Worm (Caenorhabditis elegans): Measurements from ENCODE around the gene clec-198.

clec-198 gene

DNA sequence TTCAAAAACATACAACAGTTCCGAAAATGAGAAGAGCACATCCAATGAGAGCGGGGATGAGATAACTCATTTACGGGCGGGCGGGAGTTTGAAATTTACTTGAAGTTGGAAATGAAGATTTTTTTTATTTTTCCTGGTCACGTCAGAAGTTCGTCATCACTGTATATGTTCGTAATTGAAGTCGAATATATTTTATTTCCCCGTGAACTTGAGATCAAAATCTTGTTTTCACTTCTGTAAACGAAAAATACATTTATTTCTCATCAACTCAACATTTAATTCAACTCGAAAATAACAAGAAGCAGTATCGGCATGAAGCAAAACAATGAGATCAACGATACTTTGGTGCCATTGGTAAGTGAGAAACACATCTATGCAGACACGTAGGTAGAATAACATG is 30.6 kb upstream of the clec-198 start, which contains the start of gene C49C3.20:
Gene C49C3.20, minus strand, starts transcription at position 101 of the 400 bp plus-strand sequence.
- TF ChIP-seq aha-1 (tag) (peak; percentile 60), zip-2 (tag; optimal IDR thresholded peaks at IDR 0.05) (no peak)

- TF ChIP-seq dmd-6 (GFP tag; IDR thresholded peaks at IDR 0.05) (peak; percentile 28; the same call in 1 of the 2 replicates), nhr-11 (tag; optimal IDR thresholded peaks at IDR 0.05) (no peak), zfp-2 (tag; optimal IDR thresholded peaks at IDR 0.05) (no peak), daf-12 (tag; optimal IDR thresholded peaks at IDR 0.05) (no peak), Y5F2A.4 (GFP tag; optimal IDR thresholded peaks at IDR 0.05) (no peak), daf-16 (GFP tag; optimal IDR thresholded peaks at IDR 0.05) (no peak), daf-16 (tag; optimal IDR thresholded peaks at IDR 0.05) (peak; percentile 35), snpc-1.2 (GFP tag; IDR thresholded peaks at IDR 0.05) (no peak), lin-39 (tag; optimal IDR thresholded peaks at IDR 0.05) (no peak), cey-2 (tag; optimal IDR thresholded peaks at IDR 0.05; ENCODE audit: borderline replicate concordance, insufficient read depth) (no peak), nhr-25 (tag; optimal IDR thresholded peaks at IDR 0.05; ENCODE audit: borderline replicate concordance, insufficient read depth) (no peak), nhr-102 (tag; optimal IDR thresholded peaks at IDR 0.05) (no peak), zfp-3 (GFP tag; conservative IDR thresholded peaks at IDR 0.05) (no peak), skn-1 (tag; optimal IDR thresholded peaks at IDR 0.05) (no peak), pqm-1 (tag; optimal IDR thresholded peaks at IDR 0.05) (peak; percentile 96), zip-2 (tag; optimal IDR thresholded peaks at IDR 0.05) (no peak), spr-1 (tag; optimal IDR thresholded peaks at IDR 0.05) (no peak), saeg-2 (GFP tag; IDR thresholded peaks at IDR 0.05) (no peak), nhr-111 (GFP tag; optimal IDR thresholded peaks at IDR 0.05) (no peak), hlh-11 (tag; optimal IDR thresholded peaks at IDR 0.05) (peak; percentile 7), ces-1 (GFP tag; optimal IDR thresholded peaks at IDR 0.05) (no peak), spr-3 (GFP tag; optimal IDR thresholded peaks at IDR 0.05) (no peak), F49E8.2 (tag; optimal IDR thresholded peaks at IDR 0.05; ENCODE audit: borderline replicate concordance) (no peak), lin-15B (tag; optimal IDR thresholded peaks at IDR 0.05) (no peak), R02D3.7 (tag; optimal IDR thresholded peaks at IDR 0.05) (no peak), fkh-10 (GFP tag; optimal IDR thresholded peaks at IDR 0.05) (no peak), php-3 (GFP tag; IDR thresholded peaks at IDR 0.05) (no peak), ceh-32 (tag; optimal IDR thresholded peaks at IDR 0.05; ENCODE audit: poor library complexity) (no peak), nhr-28 (tag; optimal IDR thresholded peaks at IDR 0.05) (peak; percentile 79), mdl-1 (tag; optimal IDR thresholded peaks at IDR 0.05) (no peak), F44E2.7 (GFP tag; IDR thresholded peaks at IDR 0.05) (no peak)
These were observed 26.5 kb upstream of the clec-198 start, which contains the start of gene C49C3.4 for ce11 chrIV:17320445-17320844. Gene C49C3.4, plus strand, starts transcription at chrIV:17320795.

ce11 chrIV:17328834-17329233 is 18.1 kb upstream of the clec-198 start, which contains the start of gene ceh-88:
Gene ceh-88, plus strand, starts transcription at chrIV:17329188.
- TF ChIP-seq zfp-3 (GFP tag; conservative IDR thresholded peaks at IDR 0.05), result no peak
- TF ChIP-seq daf-16 (GFP tag; optimal IDR thresholded peaks at IDR 0.05), result no peak
- TF ChIP-seq daf-16 (tag; optimal IDR thresholded peaks at IDR 0.05), result peak; percentile 3
- TF ChIP-seq mes-2 (tag; optimal IDR thresholded peaks at IDR 0.05; ENCODE audit: poor library complexity, severe bottlenecking), result peak; percentile 29
- no peak for TF ChIP-seq F49E8.2 (tag; optimal IDR thresholded peaks at IDR 0.05; ENCODE audit: borderline replicate concordance)
- no peak for TF ChIP-seq lsy-2 (tag; optimal IDR thresholded peaks at IDR 0.05)
- no peak for TF ChIP-seq hlh-30 (tag; optimal IDR thresholded peaks at IDR 0.05; ENCODE audit: insufficient read depth)
- TF ChIP-seq zip-11 (GFP tag; IDR thresholded peaks at IDR 0.05), result no peak
- peak; percentile 15 for TF ChIP-seq dve-1 (tag; optimal IDR thresholded peaks at IDR 0.05; ENCODE audit: insufficient read depth)
- TF ChIP-seq lin-15B (tag; optimal IDR thresholded peaks at IDR 0.05), result no peak
- no peak for TF ChIP-seq nhr-6 (tag; optimal IDR thresholded peaks at IDR 0.05)
- no peak for TF ChIP-seq ZK546.5 (tag; optimal IDR thresholded peaks at IDR 0.05)
- TF ChIP-seq hmg-1.1 (GFP tag; IDR thresholded peaks at IDR 0.05), result peak; percentile 41; the same call in 1 of the 2 replicates
- no peak for TF ChIP-seq aly-2 (tag; optimal IDR thresholded peaks at IDR 0.05)

Data from whole organism, L4 larva.